Worm (Caenorhabditis elegans) whole organism, L1 larva: ENCODE measurements around the gene str-148.

Experiments
- C16A3.4 ChIP-seq: fragments of 150-350 bp; optimal IDR thresholded peaks from 2 replicates; lab custom pipeline; 2014; ENCODE audit warnings: missing biosample characterization, missing genetic modification characterization
- F16B12.6 ChIP-seq: fragments of 150-350 bp; optimal IDR thresholded peaks from 2 replicates; lab custom pipeline; 2014; ENCODE audit warnings: missing biosample characterization, missing genetic modification characterization
- alr-1 ChIP-seq: fragments of 200-800 bp; sonication (Bioruptor generic); optimal IDR thresholded peaks from 2 replicates; lab custom pipeline; 2018; ENCODE audit warnings: borderline replicate concordance, mild to moderate bottlenecking, missing genetic modification characterization, missing compliant biosample characterization
- aly-2 ChIP-seq: fragments of 150-350 bp; optimal IDR thresholded peaks from 2 replicates; lab custom pipeline; 2014; ENCODE audit warnings: missing biosample characterization, missing genetic modification characterization
- blmp-1 ChIP-seq: fragments of 150-350 bp; optimal IDR thresholded peaks from 2 replicates; lab custom pipeline; 2014; ENCODE audit warnings: missing biosample characterization, missing genetic modification characterization
- ceh-88 ChIP-seq: fragments of 200-800 bp; sonication (Bioruptor generic); IDR thresholded peaks from 2 replicates; pipeline ENCODE4 v1.3.6; 2022; ENCODE audit warnings: missing genetic modification characterization, missing compliant biosample characterization
- dsc-1 ChIP-seq: sonication (generic microtip); optimal IDR thresholded peaks from 2 replicates; lab custom pipeline; 2016; ENCODE audit warnings: mild to moderate bottlenecking, missing genetic modification characterization, missing compliant biosample characterization
- efl-1 ChIP-seq, 4 experiments: fragments of 150-350 bp; optimal IDR thresholded peaks in 3 of 4; peaks in 1 of 4; 1 replicate in 1 of 4; 2 replicates in 3 of 4; lab custom pipeline; 2014; ENCODE audit warnings: missing biosample characterization in 2 of 4, missing genetic modification characterization in 2 of 4, missing genetic modification reagents in 2 of 4
- efl-3 ChIP-seq: fragments of 200-800 bp; sonication (Bioruptor generic); optimal IDR thresholded peaks from 2 replicates; lab custom pipeline; 2018; ENCODE audit warnings: mild to moderate bottlenecking, missing genetic modification characterization, missing compliant biosample characterization
- egl-27 ChIP-seq, 2 experiments: fragments of 150-350 bp in 1 of 2; sonication (generic microtip); optimal IDR thresholded peaks; 3 replicates each; lab custom pipeline; 2017 to 2018; ENCODE audit warnings: missing biosample characterization in 2 of 2, missing genetic modification characterization in 2 of 2, missing genetic modification reagents in 2 of 2
- elt-3 ChIP-seq, 6 experiments: fragments of 150-350 bp in 1 of 6; sonication (generic microtip); optimal IDR thresholded peaks; 2 replicates each; lab custom pipeline; 2017 to 2018; ENCODE audit warnings: missing biosample characterization in 6 of 6, missing genetic modification characterization in 6 of 6, inconsistent platforms in 1 of 6
- fkh-8 ChIP-seq: sonication (generic microtip); optimal IDR thresholded peaks from 2 replicates; lab custom pipeline; 2016; ENCODE audit warnings: mild to moderate bottlenecking, missing genetic modification characterization, missing compliant biosample characterization
- fos-1 ChIP-seq: fragments of 150-350 bp; optimal IDR thresholded peaks from 2 replicates; lab custom pipeline; 2014; ENCODE audit warnings: missing biosample characterization, missing genetic modification characterization
- hlh-17 ChIP-seq: fragments of 200-800 bp; sonication (Bioruptor generic); optimal IDR thresholded peaks from 2 replicates; lab custom pipeline; 2018; ENCODE audit warnings: missing genetic modification characterization, mild to moderate bottlenecking, missing compliant biosample characterization, moderate library complexity, borderline replicate concordance
- hpl-2 ChIP-seq: fragments of 150-350 bp; optimal IDR thresholded peaks from 2 replicates; lab custom pipeline; 2014; ENCODE audit warnings: missing biosample characterization, missing genetic modification reagents, missing genetic modification characterization
- isw-1 ChIP-seq: fragments of 200-800 bp; sonication (Bioruptor generic); IDR thresholded peaks from 2 replicates; pipeline ENCODE4 v1.3.6; 2022; ENCODE audit warnings: missing genetic modification characterization, missing compliant biosample characterization
- lin-13 ChIP-seq: fragments of 150-350 bp; optimal IDR thresholded peaks from 2 replicates; lab custom pipeline; 2014; ENCODE audit warnings: missing biosample characterization, missing genetic modification reagents, missing genetic modification characterization
- lin-14 ChIP-seq: fragments of 200-800 bp; sonication (Bioruptor generic); optimal IDR thresholded peaks from 2 replicates; lab custom pipeline; 2018; ENCODE audit warnings: mild to moderate bottlenecking, missing genetic modification characterization, moderate library complexity, missing compliant biosample characterization
- lin-35 ChIP-seq, 2 experiments: fragments of 150-350 bp; optimal IDR thresholded peaks; 2 replicates each; lab custom pipeline; 2014; ENCODE audit warnings: missing biosample characterization in 2 of 2, missing genetic modification characterization in 2 of 2, missing genetic modification reagents in 2 of 2
- mef-2 ChIP-seq: fragments of 150-350 bp; optimal IDR thresholded peaks from 2 replicates; lab custom pipeline; 2014; ENCODE audit warnings: missing biosample characterization, missing genetic modification characterization
- nhr-20 ChIP-seq: sonication (generic microtip); optimal IDR thresholded peaks from 2 replicates; lab custom pipeline; 2016; ENCODE audit warnings: mild to moderate bottlenecking, missing genetic modification characterization, missing compliant biosample characterization
- nhr-237 ChIP-seq: fragments of 150-350 bp; optimal IDR thresholded peaks from 2 replicates; lab custom pipeline; 2014; ENCODE audit warnings: missing biosample characterization, missing genetic modification characterization
- nhr-28 ChIP-seq: fragments of 150-350 bp; optimal IDR thresholded peaks from 2 replicates; lab custom pipeline; 2014; ENCODE audit warnings: missing biosample characterization, missing genetic modification characterization
- nhr-47 ChIP-seq: sonication (generic microtip); optimal IDR thresholded peaks from 2 replicates; lab custom pipeline; 2016; ENCODE audit warnings: mild to moderate bottlenecking, missing genetic modification characterization, moderate library complexity, missing compliant biosample characterization
- nhr-71 ChIP-seq: sonication (generic microtip); optimal IDR thresholded peaks from 2 replicates; lab custom pipeline; 2016; ENCODE audit warnings: mild to moderate bottlenecking, missing genetic modification characterization, moderate library complexity, missing compliant biosample characterization
- nhr-77 ChIP-seq: fragments of 150-350 bp; optimal IDR thresholded peaks from 2 replicates; lab custom pipeline; 2014; ENCODE audit warnings: missing biosample characterization, missing genetic modification characterization
- nhr-84 ChIP-seq: sonication (generic microtip); optimal IDR thresholded peaks from 2 replicates; lab custom pipeline; 2017; ENCODE audit warnings: missing biosample characterization, missing genetic modification characterization
- nhr-85 ChIP-seq: sonication (generic microtip); peaks from one replicate; lab custom pipeline; 2016; ENCODE audit warnings: missing genetic modification characterization, inconsistent platforms, missing compliant biosample characterization
- nhr-90 ChIP-seq: sonication (generic microtip); optimal IDR thresholded peaks from 2 replicates; lab custom pipeline; 2016; ENCODE audit warnings: mild to moderate bottlenecking, missing genetic modification characterization, missing compliant biosample characterization; ENCODE audit not compliant: poor library complexity
- pag-3 ChIP-seq: sonication (generic microtip); optimal IDR thresholded peaks from 2 replicates; lab custom pipeline; 2017; ENCODE audit warnings: missing genetic modification characterization, mild to moderate bottlenecking, missing compliant biosample characterization, antibody characterized with exemption, borderline replicate concordance; ENCODE audit not compliant: insufficient read depth
- pax-3 ChIP-seq: fragments of 200-800 bp; sonication (Bioruptor generic); optimal IDR thresholded peaks from 2 replicates; lab custom pipeline; 2018; ENCODE audit warnings: mild to moderate bottlenecking, missing genetic modification characterization, moderate library complexity, missing compliant biosample characterization
- skn-1 ChIP-seq: fragments of 150-350 bp; optimal IDR thresholded peaks from 2 replicates; lab custom pipeline; 2014; ENCODE audit warnings: missing biosample characterization, missing genetic modification characterization
- snu-23 ChIP-seq: sonication (generic microtip); optimal IDR thresholded peaks from 2 replicates; lab custom pipeline; 2016; ENCODE audit warnings: missing genetic modification characterization, missing compliant biosample characterization
- swsn-7 ChIP-seq: sonication (generic microtip); optimal IDR thresholded peaks from 2 replicates; lab custom pipeline; 2016; ENCODE audit warnings: missing genetic modification characterization, missing compliant biosample characterization
- tbx-2 ChIP-seq: sonication (generic microtip); optimal IDR thresholded peaks from 2 replicates; lab custom pipeline; 2016; ENCODE audit warnings: missing genetic modification characterization, missing compliant biosample characterization
- tlp-1 ChIP-seq: fragments of 150-350 bp; optimal IDR thresholded peaks from 2 replicates; lab custom pipeline; 2014; ENCODE audit warnings: missing biosample characterization, missing genetic modification characterization
- unc-130 ChIP-seq: fragments of 150-350 bp; optimal IDR thresholded peaks from 2 replicates; lab custom pipeline; 2017; ENCODE audit warnings: missing biosample characterization, missing genetic modification characterization, inconsistent platforms
- unc-30 ChIP-seq: sonication (generic microtip); optimal IDR thresholded peaks from 2 replicates; lab custom pipeline; 2017; ENCODE audit warnings: missing biosample characterization, missing genetic modification characterization
- unc-62 ChIP-seq: fragments of 150-350 bp; optimal IDR thresholded peaks from 2 replicates; lab custom pipeline; 2014; ENCODE audit warnings: missing biosample characterization, missing genetic modification reagents, missing genetic modification characterization
- unc-98 ChIP-seq: fragments of 200-800 bp; sonication (Bioruptor generic); IDR thresholded peaks from 2 replicates; pipeline ENCODE4 v1.3.6; 2022; ENCODE audit warnings: missing genetic modification characterization, missing compliant biosample characterization
- vab-15 ChIP-seq: sonication (generic microtip); optimal IDR thresholded peaks from 2 replicates; lab custom pipeline; 2017; ENCODE audit warnings: missing genotype, mild to moderate bottlenecking, missing genetic modification characterization, missing compliant biosample characterization
- xbp-1 ChIP-seq: sonication (generic microtip); optimal IDR thresholded peaks from 2 replicates; lab custom pipeline; 2016; ENCODE audit warnings: missing genetic modification characterization, missing compliant biosample characterization
- zag-1 ChIP-seq: fragments of 150-350 bp; optimal IDR thresholded peaks from 2 replicates; lab custom pipeline; 2014; ENCODE audit warnings: missing biosample characterization, missing genetic modification characterization
- ztf-11 ChIP-seq, 2 experiments: sonication (generic microtip); optimal IDR thresholded peaks; 2 replicates each; lab custom pipeline; 2016 to 2017; ENCODE audit warnings: missing genetic modification characterization in 2 of 2, missing biosample characterization in 1 of 2, missing compliant biosample characterization in 1 of 2

str-148 gene

ce11 chrII:1084899-1085298 lies 39.1 kb downstream of the str-148 start (continued):
- TF ChIP-seq vab-15 (tag; lab: Kevin White, UChicago) (no peak), efl-1 (optimal IDR thresholded peaks at IDR 0.05; lab: Kevin White, UChicago) (peak; percentile 63 to 65), efl-1 (GFP tag; optimal IDR thresholded peaks at IDR 0.05 in 1 of 2; lab: Kevin White, UChicago) (peak in 1 of 2 experiments; percentile 36), nhr-28 (tag; lab: Kevin White, UChicago) (no peak), tlp-1 (no peak), blmp-1 (tag; lab: Kevin White, UChicago) (peak; percentile 23), skn-1 (tag; lab: Kevin White, UChicago) (peak; percentile 82), pag-3 (no peak), mef-2 (peak; percentile 61), lin-13 (GFP tag; lab: Kevin White, UChicago) (peak; percentile 47), xbp-1 (tag; lab: Kevin White, UChicago) (peak; percentile 47), nhr-71 (peak; percentile 88), nhr-90 (no peak), isw-1 (no peak), alr-1 (tag; lab: Kevin White, UChicago) (no peak), hpl-2 (GFP tag; lab: Kevin White, UChicago) (no peak), lin-35 (GFP tag; optimal IDR thresholded peaks at IDR 0.05; lab: Kevin White, UChicago) (peak in 1 of 2 experiments; percentile 44), snu-23 (peak; percentile 69), ztf-11 (tag; optimal IDR thresholded peaks at IDR 0.05; lab: Kevin White, UChicago) (no peak), zag-1 (tag; lab: Kevin White, UChicago) (no peak), fos-1 (tag; lab: Kevin White, UChicago) (peak; percentile 40), aly-2 (no peak), nhr-77 (tag; lab: Kevin White, UChicago) (no peak), lin-14 (GFP tag; lab: Kevin White, UChicago) (peak; percentile 91), unc-30 (tag; lab: Kevin White, UChicago) (no peak), nhr-85 (tag; lab: Kevin White, UChicago) (no peak), nhr-237 (tag; lab: Kevin White, UChicago) (no peak), C16A3.4 (tag; lab: Kevin White, UChicago) (no peak), hlh-17 (GFP tag; lab: Kevin White, UChicago) (no peak), unc-130 (tag; lab: Kevin White, UChicago) (peak; percentile 8), F16B12.6 (no peak), unc-98 (GFP tag; lab: Robert Waterston, UW) (no peak), pax-3 (tag; lab: Kevin White, UChicago) (no peak), nhr-47 (tag; lab: Kevin White, UChicago) (peak; percentile 65), unc-62 (no peak), ceh-88 (GFP tag; lab: Robert Waterston, UW) (no peak; the same call in 1 of the 2 replicates), elt-3 (tag; optimal IDR thresholded peaks at IDR 0.05; lab: Kevin White, UChicago) (peak in 1 of 6 experiments; percentile 43), nhr-84 (tag; lab: Kevin White, UChicago) (no peak), efl-3 (GFP tag; lab: Kevin White, UChicago) (no peak), dsc-1 (peak; percentile 76), fkh-8 (tag; lab: Kevin White, UChicago) (peak; percentile 46), egl-27 (tag; optimal IDR thresholded peaks at IDR 0.05; lab: Kevin White, UChicago) (peak in 1 of 2 experiments; percentile 16), swsn-7 (tag; lab: Kevin White, UChicago) (peak; percentile 62), tbx-2 (tag; lab: Kevin White, UChicago) (peak; percentile 51), nhr-20 (tag; lab: Kevin White, UChicago) (peak; percentile 61)
